Fruit fly (Drosophila melanogaster): ENCODE measurements around the gene CG11029.

The CG11029 gene

dm6 chr2L:5778157-5778556, 32.2 kb downstream of the CG11029 start (continued):
- TF ChIP-seq vvl (GFP tag; IDR thresholded peaks at IDR 0.05) (0 out of 2 replicates have a peak, but pooled peaks have one; percentile 11), Hmr (GFP tag; optimal IDR thresholded peaks at IDR 0.05) (peak; percentile 54), CG13123 (GFP tag; optimal IDR thresholded peaks at IDR 0.05) (no peak), zf30C (GFP tag; optimal IDR thresholded peaks at IDR 0.05) (no peak), CG18599 (GFP tag; optimal IDR thresholded peaks at IDR 0.05) (peak; percentile 52), ap (GFP tag; IDR thresholded peaks at IDR 0.05) (no peak), Kr (GFP tag; optimal IDR thresholded peaks at IDR 0.05) (no peak), gem (tag; optimal IDR thresholded peaks at IDR 0.05) (peak; percentile 41), CG14965 (GFP tag; optimal IDR thresholded peaks at IDR 0.05; ENCODE audit: borderline replicate concordance) (no peak), Xrp1 (GFP tag; IDR thresholded peaks at IDR 0.05) (peak; percentile 41; the same call in 1 of the 2 replicates), CG12769 (tag; optimal IDR thresholded peaks at IDR 0.05) (peak; percentile 48), ato (GFP tag; IDR thresholded peaks at IDR 0.05; ENCODE audit: partially characterized antibody) (0 out of 2 replicates have a peak, but pooled peaks have one; percentile 39), gce (GFP tag; IDR thresholded peaks at IDR 0.05) (no peak), PHDP (tag; optimal IDR thresholded peaks at IDR 0.05) (peak; percentile 19), Lpt (GFP tag; optimal IDR thresholded peaks at IDR 0.05) (no peak), abd-A (tag; optimal IDR thresholded peaks at IDR 0.05) (peak; percentile 5), CG13287 (GFP tag; IDR thresholded peaks at IDR 0.05; ENCODE audit: partially characterized antibody) (0 out of 2 replicates have a peak, but pooled peaks have one; percentile 21), Max (GFP tag; optimal IDR thresholded peaks at IDR 0.05) (no peak), BtbVII (GFP tag; optimal IDR thresholded peaks at IDR 0.05) (peak; percentile 5), CG17385 (GFP tag; optimal IDR thresholded peaks at IDR 0.05) (peak; percentile 39), CG1603 (tag; optimal IDR thresholded peaks at IDR 0.05) (peak; percentile 16), pan (optimal IDR thresholded peaks at IDR 0.05) (no peak), pan (GFP tag; optimal IDR thresholded peaks at IDR 0.05 in 1 of 2, IDR thresholded peaks at IDR 0.05 in 1 of 2) (peak in 1 of 2 experiments; percentile 28), Drgx (GFP tag; IDR thresholded peaks at IDR 0.05) (0 out of 2 replicates have a peak, but pooled peaks have one; percentile 24), CG13894 (tag; optimal IDR thresholded peaks at IDR 0.05) (no peak), Hr51 (GFP tag; optimal IDR thresholded peaks at IDR 0.05) (peak in 1 of 2 experiments; percentile 11), otp (GFP tag; IDR thresholded peaks at IDR 0.05) (no peak), Pdp1 (GFP tag; optimal IDR thresholded peaks at IDR 0.05) (peak in 1 of 2 experiments; percentile 8), CG4730 (GFP tag; IDR thresholded peaks at IDR 0.05) (no peak), sob (GFP tag; IDR thresholded peaks at IDR 0.05) (0 out of 2 replicates have a peak, but pooled peaks have one; percentile 20), prd (optimal IDR thresholded peaks at IDR 0.05) (no peak), prd (GFP tag; IDR thresholded peaks at IDR 0.05) (peak; percentile 50; the same call in 2 of the 3 replicates), CG14860 (GFP tag; IDR thresholded peaks at IDR 0.05; ENCODE audit: partially characterized antibody) (peak; percentile 71), tx (GFP tag; optimal IDR thresholded peaks at IDR 0.05) (no peak), HLH4C (GFP tag; IDR thresholded peaks at IDR 0.05; ENCODE audit: partially characterized antibody) (peak; percentile 84), Oaz (GFP tag; IDR thresholded peaks at IDR 0.05) (no peak), CG17361 (GFP tag; IDR thresholded peaks at IDR 0.05) (0 out of 3 replicates have a peak, but pooled peaks have one; percentile 25), CG3281 (GFP tag; optimal IDR thresholded peaks at IDR 0.05) (peak; percentile 5), nerfin-2 (GFP tag; IDR thresholded peaks at IDR 0.05; ENCODE audit: partially characterized antibody) (peak; percentile 68), en (GFP tag; optimal IDR thresholded peaks at IDR 0.05) (no peak), D19B (GFP tag; optimal IDR thresholded peaks at IDR 0.05) (peak; percentile 89), Sox102F (GFP tag; optimal IDR thresholded peaks at IDR 0.05) (peak; percentile 22), CG2678 (tag; optimal IDR thresholded peaks at IDR 0.05) (peak; percentile 50), Scr (GFP tag; IDR thresholded peaks at IDR 0.05; ENCODE audit: partially characterized antibody) (peak; percentile 47), CG2120 (GFP tag; optimal IDR thresholded peaks at IDR 0.05) (peak; percentile 40), zfh2 (GFP tag; optimal IDR thresholded peaks at IDR 0.05) (peak; percentile 17), CG17829 (tag; optimal IDR thresholded peaks at IDR 0.05) (no peak), CG11093 (GFP tag; IDR thresholded peaks at IDR 0.05) (no peak), row (GFP tag; IDR thresholded peaks at IDR 0.05) (peak; percentile 63; the same call in 2 of the 3 replicates), CG10321 (GFP tag; IDR thresholded peaks at IDR 0.05) (no peak)

Data from whole organism, embryonic.